Worm (Caenorhabditis elegans) whole organism, L2 larva: ENCODE results near the gene T19C4.1.

ENCODE experiments used
- ZK546.5 ChIP-seq: sonication (generic microtip); optimal IDR thresholded peaks from 2 replicates; lab custom pipeline; 2017; ENCODE audit warnings: missing biosample characterization, missing genetic modification characterization
- blmp-1 ChIP-seq: sonication (generic microtip); optimal IDR thresholded peaks from 2 replicates; lab custom pipeline; 2017; ENCODE audit warnings: missing genetic modification characterization, mild to moderate bottlenecking, missing compliant biosample characterization, antibody characterized with exemption, moderate library complexity; ENCODE audit not compliant: insufficient read depth
- ceh-16 ChIP-seq: fragments of 150-350 bp; optimal IDR thresholded peaks from 2 replicates; lab custom pipeline; 2014; ENCODE audit warnings: missing biosample characterization, missing genetic modification characterization
- ceh-82 ChIP-seq: fragments of 150-350 bp; optimal IDR thresholded peaks from 2 replicates; lab custom pipeline; 2014; ENCODE audit warnings: missing biosample characterization, missing genetic modification characterization
- dmd-4 ChIP-seq: sonication (generic microtip); optimal IDR thresholded peaks from 2 replicates; lab custom pipeline; 2017; ENCODE audit warnings: missing biosample characterization, missing genetic modification characterization
- egl-27 ChIP-seq: sonication (generic microtip); optimal IDR thresholded peaks from 3 replicates; lab custom pipeline; 2017; ENCODE audit warnings: missing biosample characterization, missing genetic modification reagents, missing genetic modification characterization
- lin-39 ChIP-seq: fragments of 150-350 bp; optimal IDR thresholded peaks from 2 replicates; lab custom pipeline; 2014; ENCODE audit warnings: missing biosample characterization, missing genetic modification reagents, missing genetic modification characterization
- mbf-1 ChIP-seq: sonication (generic microtip); optimal IDR thresholded peaks from 2 replicates; lab custom pipeline; 2017; ENCODE audit warnings: missing biosample characterization, missing genetic modification characterization
- nhr-12 ChIP-seq: fragments of 150-350 bp; optimal IDR thresholded peaks from 2 replicates; lab custom pipeline; 2014; ENCODE audit warnings: missing biosample characterization, missing genetic modification characterization
- nhr-129 ChIP-seq: fragments of 150-350 bp; optimal IDR thresholded peaks from 2 replicates; lab custom pipeline; 2014; ENCODE audit warnings: missing biosample characterization, missing genetic modification characterization
- nhr-237 ChIP-seq: fragments of 150-350 bp; optimal IDR thresholded peaks from 2 replicates; lab custom pipeline; 2014; ENCODE audit warnings: missing biosample characterization, missing genetic modification characterization
- peb-1 ChIP-seq: fragments of 150-350 bp; optimal IDR thresholded peaks from 2 replicates; lab custom pipeline; 2014; ENCODE audit warnings: missing biosample characterization, missing genetic modification characterization
- snpc-4 ChIP-seq: fragments of 150-350 bp; optimal IDR thresholded peaks from 2 replicates; lab custom pipeline; 2014; ENCODE audit warnings: missing biosample characterization, missing genetic modification characterization
- unc-55 ChIP-seq: fragments of 150-350 bp; sonication (generic microtip); optimal IDR thresholded peaks from 3 replicates; lab custom pipeline; 2014; ENCODE audit warnings: missing biosample characterization, missing genetic modification reagents, missing genetic modification characterization
- unc-62 ChIP-seq: fragments of 150-350 bp; optimal IDR thresholded peaks from 2 replicates; lab custom pipeline; 2014; ENCODE audit warnings: missing biosample characterization, missing genetic modification reagents, missing genetic modification characterization
- ztf-4 ChIP-seq: fragments of 150-350 bp; optimal IDR thresholded peaks from 2 replicates; lab custom pipeline; 2014; ENCODE audit warnings: missing biosample characterization, missing genetic modification characterization

The T19C4.1 gene

ce11 chrV:11198094-11198493, 48.6 kb downstream of the T19C4.1 start:
- TF ChIP-seq blmp-1 (tag; lab: Kevin White, UChicago): peak; percentile 67
- TF ChIP-seq ceh-16 (tag; lab: Kevin White, UChicago): peak; percentile 53
- no peak for TF ChIP-seq ztf-4

ce11 chrV:11199497-11199896, 50.0 kb downstream of the T19C4.1 start:
- TF ChIP-seq mbf-1 (tag; lab: Kevin White, UChicago) (no peak), unc-62 (GFP tag; lab: Kevin White, UChicago) (no peak), ZK546.5 (tag; lab: Kevin White, UChicago) (no peak)

ce11 chrV:11200316-11200715, 50.8 kb downstream of the T19C4.1 start, which contains the start of gene K10D6.3:
Gene K10D6.3 (plus strand): TSS chrV:11200616.
- TF ChIP-seq ceh-82 (tag; lab: Kevin White, UChicago) (no peak), nhr-129 (no peak), lin-39 (tag; lab: Kevin White, UChicago) (no peak), unc-55 (GFP tag; lab: Kevin White, UChicago) (no peak), snpc-4 (tag; lab: Kevin White, UChicago) (no peak), peb-1 (tag; lab: Kevin White, UChicago) (no peak), dmd-4 (tag; lab: Kevin White, UChicago) (no peak), egl-27 (tag; lab: Kevin White, UChicago) (no peak), nhr-237 (tag; lab: Kevin White, UChicago) (no peak), nhr-12 (tag; lab: Kevin White, UChicago) (no peak)
